Worm (Caenorhabditis elegans): ENCODE results near the gene C55C3.4.

DNA sequence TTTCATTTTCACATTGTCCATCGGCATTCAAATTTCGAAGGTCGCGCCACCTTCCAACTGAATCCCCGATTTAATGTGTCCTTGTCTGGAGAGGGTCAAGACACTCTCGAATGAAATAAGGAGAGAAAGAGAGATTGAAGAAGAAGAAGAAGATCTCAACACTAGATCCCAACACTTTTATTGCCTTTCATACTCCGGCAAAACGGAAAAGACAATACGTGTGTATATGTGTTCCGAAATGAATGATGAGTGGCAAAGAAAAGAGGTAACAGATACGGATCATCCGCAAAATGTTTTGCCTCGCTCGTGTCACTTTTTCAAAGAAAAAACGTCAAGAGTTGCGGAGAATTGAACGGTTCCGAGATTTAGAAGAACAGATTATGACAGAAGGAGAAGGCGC is 22.4 kb upstream of the C55C3.4 start:
- TF ChIP-seq lir-3 (tag; optimal IDR thresholded peaks at IDR 0.05; ENCODE audit: poor library complexity) (no peak), aly-2 (tag; optimal IDR thresholded peaks at IDR 0.05) (no peak), elt-2 (tag; optimal IDR thresholded peaks at IDR 0.05) (no peak), unc-130 (tag; optimal IDR thresholded peaks at IDR 0.05) (no peak), snpc-4 (tag; optimal IDR thresholded peaks at IDR 0.05) (no peak)

Data from whole organism, L1 larva.